Fruit fly (Drosophila melanogaster) S2 (cell line): ENCODE results near the gene CG1607.

Experiments used
- CG8478 ChIP-seq: fragments of >200 bp; optimal IDR thresholded peaks from 2 replicates; lab custom pipeline; 2018
- CTCF ChIP-seq, 2 experiments: fragments of >200 bp; optimal IDR thresholded peaks; 2 replicates each; lab custom pipeline; 2018

dm6 chr3R:31395222-31395831, 13.4 kb downstream of the CG1607 start, which contains the start of the genes Ugt35D1 and Gcn2:
- TF ChIP-seq CTCF (optimal IDR thresholded peaks at IDR 0.05; lab: Kevin White, UChicago) (peak in 1 of 2 experiments; percentile 15), CG8478 (lab: Kevin White, UChicago) (no peak)
